Worm (Caenorhabditis elegans): ENCODE data around the gene K09F6.7.
"Not testable (repeated sequence)": the region's sequence is repeated elsewhere in the genome, so short reads cannot be mapped to it uniquely, and the experiment has no call there.

Gene K09F6.7

ce11 chrII:2277418-2277817 is 14.5 kb downstream of the K09F6.7 start, which contains the start of gene K09F6.15:
TSS of gene K09F6.15 (minus strand) at chrII:2277518.
- TF ChIP-seq unc-39 (tag; optimal IDR thresholded peaks at IDR 0.05): no peak
- TF ChIP-seq lsy-2 (tag; optimal IDR thresholded peaks at IDR 0.05): no peak
- no peak for TF ChIP-seq zip-8 (tag; optimal IDR thresholded peaks at IDR 0.05)
- no peak for TF ChIP-seq ceh-83 (GFP tag; optimal IDR thresholded peaks at IDR 0.05)
- TF ChIP-seq flh-1 (GFP tag; optimal IDR thresholded peaks at IDR 0.05): no peak
- TF ChIP-seq M03D4.4 (tag; optimal IDR thresholded peaks at IDR 0.05): no peak
- no peak for TF ChIP-seq nhr-12 (tag; optimal IDR thresholded peaks at IDR 0.05)
- no peak for TF ChIP-seq mls-2 (tag; optimal IDR thresholded peaks at IDR 0.05)
- TF ChIP-seq ceh-43 (GFP tag; optimal IDR thresholded peaks at IDR 0.05): no peak
- TF ChIP-seq snpc-4 (tag; optimal IDR thresholded peaks at IDR 0.05): no peak
- TF ChIP-seq ztf-11 (tag; optimal IDR thresholded peaks at IDR 0.05): no peak
- TF ChIP-seq lin-13 (tag; optimal IDR thresholded peaks at IDR 0.05): no peak
- TF ChIP-seq sem-2 (GFP tag; optimal IDR thresholded peaks at IDR 0.05): no peak
- no peak for TF ChIP-seq nhr-76 (tag; optimal IDR thresholded peaks at IDR 0.05)
- TF ChIP-seq unc-62 (GFP tag; optimal IDR thresholded peaks at IDR 0.05): no peak
- no peak for TF ChIP-seq blmp-1 (tag; optimal IDR thresholded peaks at IDR 0.05)

ce11 chrII:2273750-2274149 is 18.2 kb downstream of the K09F6.7 start:
- no peak for TF ChIP-seq nhr-12 (tag; optimal IDR thresholded peaks at IDR 0.05)
- no peak for TF ChIP-seq snpc-4 (tag; optimal IDR thresholded peaks at IDR 0.05)

ce11 chrII:2254861-2255260 is 37.1 kb downstream of the K09F6.7 start, which contains the start of gene K09F6.3:
TSS of gene K09F6.3 (plus strand) at chrII:2255161.
- TF ChIP-seq blmp-1 (tag; optimal IDR thresholded peaks at IDR 0.05); tbx-8 (GFP tag; optimal IDR thresholded peaks at IDR 0.05); nhr-2 (tag; optimal IDR thresholded peaks at IDR 0.05): not testable (repeated sequence)

- TF ChIP-seq pha-4 (tag; optimal IDR thresholded peaks at IDR 0.05) (no peak), bed-3 (GFP tag; optimal IDR thresholded peaks at IDR 0.05) (no peak), zip-8 (tag; optimal IDR thresholded peaks at IDR 0.05) (peak; percentile 60)
These were observed 38.3 kb downstream of the K09F6.7 start for ce11 chrII:2253676-2254075.

ce11 chrII:2251617-2252016 is 40.3 kb downstream of the K09F6.7 start:
- TF ChIP-seq mls-2 (tag; optimal IDR thresholded peaks at IDR 0.05): no peak
- no peak for TF ChIP-seq ceh-43 (GFP tag; optimal IDR thresholded peaks at IDR 0.05)
- no peak for TF ChIP-seq unc-120 (tag; optimal IDR thresholded peaks at IDR 0.05; ENCODE audit: poor library complexity, severe bottlenecking)
- TF ChIP-seq unc-62 (GFP tag; optimal IDR thresholded peaks at IDR 0.05): no peak
- TF ChIP-seq ceh-39 (tag; optimal IDR thresholded peaks at IDR 0.05): no peak
- TF ChIP-seq zip-8 (tag; optimal IDR thresholded peaks at IDR 0.05): no peak
- no peak for TF ChIP-seq mab-5 (tag; optimal IDR thresholded peaks at IDR 0.05)

- no peak for TF ChIP-seq lin-32 (GFP tag; optimal IDR thresholded peaks at IDR 0.05)
- TF ChIP-seq unc-62 (GFP tag; optimal IDR thresholded peaks at IDR 0.05): no peak
- no peak for TF ChIP-seq snpc-4 (tag; optimal IDR thresholded peaks at IDR 0.05)
- TF ChIP-seq mab-5 (tag; optimal IDR thresholded peaks at IDR 0.05): no peak
- no peak for TF ChIP-seq sem-2 (GFP tag; optimal IDR thresholded peaks at IDR 0.05)
- no peak for TF ChIP-seq ham-2 (GFP tag; optimal IDR thresholded peaks at IDR 0.05)
- TF ChIP-seq nhr-237 (tag; optimal IDR thresholded peaks at IDR 0.05): no peak
- TF ChIP-seq nhr-76 (tag; optimal IDR thresholded peaks at IDR 0.05): no peak
- TF ChIP-seq lsy-2 (tag; optimal IDR thresholded peaks at IDR 0.05): no peak
- TF ChIP-seq ceh-83 (GFP tag; optimal IDR thresholded peaks at IDR 0.05): no peak
- no peak for TF ChIP-seq ceh-39 (tag; optimal IDR thresholded peaks at IDR 0.05)
These were observed 48.6 kb downstream of the K09F6.7 start, which contains the start of gene F54A3.2 for ce11 chrII:2243342-2243741. TSS of gene F54A3.2 (plus strand) at chrII:2243642.

All from whole organism, mixed stage, embryonic.